Fruit fly (Drosophila melanogaster) whole organism, embryonic: Measurements from ENCODE around the gene Tg.
A peak's percentile ranks its signal among the peaks of the same experiment; 100 is the strongest.

Experiments used
- Atf6 ChIP-seq: fragments of 200-800 bp; sonication (Bioruptor generic); IDR thresholded peaks from 2 replicates; pipeline ENCODE4 v1.3.6; 2022; ENCODE audit warnings: missing biosample characterization, missing genetic modification characterization
- Blimp-1 ChIP-seq: fragments of 200-800 bp; sonication (Bioruptor generic); optimal IDR thresholded peaks from 3 replicates; lab custom pipeline; 2018; ENCODE audit warnings: missing biosample characterization, missing genetic modification characterization, mild to moderate bottlenecking, moderate library complexity, missing genetic modification reagents
- CG11085 ChIP-seq: fragments of 200-800 bp; sonication (Bioruptor generic); IDR thresholded peaks from 2 replicates; pipeline ENCODE4 v1.3.6; 2022; ENCODE audit warnings: missing biosample characterization, missing genetic modification characterization
- CG11398 ChIP-seq: fragments of 200-800 bp; sonication (Bioruptor generic); optimal IDR thresholded peaks from 2 replicates; lab custom pipeline; 2016; ENCODE audit warnings: missing biosample characterization, missing genetic modification characterization
- CG13894 ChIP-seq: fragments of 200-800 bp; sonication (Bioruptor generic); optimal IDR thresholded peaks from 3 replicates; lab custom pipeline; 2018; ENCODE audit warnings: missing biosample characterization, mild to moderate bottlenecking, missing genetic modification characterization, moderate library complexity
- CG14441 ChIP-seq: fragments of 200-800 bp; sonication (Bioruptor generic); IDR thresholded peaks from 2 replicates; pipeline ENCODE4 v1.3.6; 2022; ENCODE audit warnings: missing biosample characterization, missing genetic modification characterization
- CG15514 ChIP-seq: fragments of 200-800 bp; sonication (Bioruptor generic); optimal IDR thresholded peaks from 3 replicates; lab custom pipeline; 2017; ENCODE audit warnings: missing biosample characterization, missing genetic modification characterization, mild to moderate bottlenecking, moderate library complexity, missing genetic modification reagents
- CG15696 ChIP-seq: fragments of 200-800 bp; sonication (Bioruptor generic); optimal IDR thresholded peaks from 2 replicates; lab custom pipeline; 2019; ENCODE audit warnings: missing biosample characterization, mild to moderate bottlenecking, missing genetic modification characterization, moderate library complexity
- CG17385 ChIP-seq: fragments of 200-800 bp; sonication (Bioruptor generic); optimal IDR thresholded peaks from 3 replicates; lab custom pipeline; 2018; ENCODE audit warnings: missing biosample characterization, mild to moderate bottlenecking, missing genetic modification characterization
- CG17802 ChIP-seq: fragments of 200-800 bp; sonication (Bioruptor generic); optimal IDR thresholded peaks from 2 replicates; lab custom pipeline; 2018; ENCODE audit warnings: missing biosample characterization, mild to moderate bottlenecking, missing genetic modification characterization, moderate library complexity
- CG1792 ChIP-seq: fragments of 200-800 bp; sonication (Bioruptor generic); optimal IDR thresholded peaks from 2 replicates; lab custom pipeline; 2016; ENCODE audit warnings: missing biosample characterization, missing genetic modification characterization
- CG18599 ChIP-seq: fragments of 200-800 bp; sonication (Bioruptor generic); optimal IDR thresholded peaks from 3 replicates; lab custom pipeline; 2017; ENCODE audit warnings: missing biosample characterization, missing genetic modification characterization, mild to moderate bottlenecking, moderate library complexity, missing genetic modification reagents
- CG2120 ChIP-seq: fragments of 200-800 bp; sonication (Bioruptor generic); optimal IDR thresholded peaks from 3 replicates; lab custom pipeline; 2016; ENCODE audit warnings: missing biosample characterization, missing genetic modification characterization
- CG2202 ChIP-seq: fragments of 200-800 bp; sonication (Bioruptor generic); optimal IDR thresholded peaks from 2 replicates; lab custom pipeline; 2018; ENCODE audit warnings: missing biosample characterization, mild to moderate bottlenecking, missing genetic modification characterization
- CG2678 ChIP-seq: fragments of 200-800 bp; sonication (Bioruptor generic); optimal IDR thresholded peaks from 3 replicates; lab custom pipeline; 2019; ENCODE audit warnings: missing biosample characterization, mild to moderate bottlenecking, missing genetic modification characterization, moderate library complexity
- CG3065 ChIP-seq: fragments of 200-800 bp; sonication (Bioruptor generic); optimal IDR thresholded peaks from 2 replicates; lab custom pipeline; 2016; ENCODE audit warnings: missing biosample characterization, missing genetic modification characterization
- CG32772 ChIP-seq: fragments of 200-800 bp; sonication (Bioruptor generic); IDR thresholded peaks from 2 replicates; pipeline ENCODE4 v1.3.6; 2022; ENCODE audit warnings: missing biosample characterization, missing genetic modification characterization
- CG33557 ChIP-seq: fragments of 200-800 bp; sonication (Bioruptor generic); optimal IDR thresholded peaks from 2 replicates; lab custom pipeline; 2019; ENCODE audit warnings: missing biosample characterization, mild to moderate bottlenecking, missing genetic modification characterization, moderate library complexity
- CG34224 ChIP-seq: fragments of 200-800 bp; sonication (Bioruptor generic); IDR thresholded peaks from 3 replicates; pipeline ENCODE4 v1.3.6; 2022; ENCODE audit warnings: missing biosample characterization, missing genetic modification characterization; ENCODE audit not compliant: partially characterized antibody
- CG4360 ChIP-seq: fragments of 200-800 bp; sonication (Bioruptor generic); IDR thresholded peaks from 2 replicates; pipeline ENCODE4 v1.3.6; 2022; ENCODE audit warnings: missing biosample characterization, missing genetic modification characterization
- CG4854 ChIP-seq: fragments of 200-800 bp; sonication (Bioruptor generic); optimal IDR thresholded peaks from 2 replicates; lab custom pipeline; 2016; ENCODE audit warnings: missing biosample characterization, missing genetic modification characterization, inconsistent platforms
- CG5953 ChIP-seq: fragments of 200-800 bp; sonication (Bioruptor generic); IDR thresholded peaks from 2 replicates; pipeline ENCODE4 v1.3.6; 2022; ENCODE audit warnings: missing biosample characterization, missing genetic modification characterization
- CG6175 ChIP-seq: fragments of 200-800 bp; sonication (Bioruptor generic); IDR thresholded peaks from 3 replicates; pipeline ENCODE4 v1.3.6; 2022; ENCODE audit warnings: missing biosample characterization, missing genetic modification characterization
- CG6791 ChIP-seq: fragments of 200-800 bp; sonication (Bioruptor generic); IDR thresholded peaks from 3 replicates; pipeline ENCODE4 v1.3.6; 2022; ENCODE audit warnings: missing biosample characterization, missing genetic modification characterization; ENCODE audit not compliant: partially characterized antibody
- CG6813 ChIP-seq: fragments of 200-800 bp; sonication (Bioruptor generic); optimal IDR thresholded peaks from 2 replicates; lab custom pipeline; 2017; ENCODE audit warnings: missing biosample characterization, missing genetic modification characterization, mild to moderate bottlenecking, moderate library complexity, missing genetic modification reagents
- CG7839 ChIP-seq: fragments of 200-800 bp; sonication (Bioruptor generic); optimal IDR thresholded peaks from 3 replicates; lab custom pipeline; 2018; ENCODE audit warnings: missing biosample characterization, mild to moderate bottlenecking, missing genetic modification characterization, moderate library complexity
- Doc3 ChIP-seq: fragments of 200-800 bp; sonication (Bioruptor generic); IDR thresholded peaks from 3 replicates; pipeline ENCODE4 v1.3.6; 2022; ENCODE audit warnings: missing biosample characterization, missing genetic modification characterization; ENCODE audit not compliant: partially characterized antibody
- Hand ChIP-seq: fragments of 200-800 bp; sonication (Bioruptor generic); optimal IDR thresholded peaks from 2 replicates; lab custom pipeline; 2017; ENCODE audit warnings: mild to moderate bottlenecking, missing biosample characterization, missing genetic modification reagents, missing genetic modification characterization
- Lim3 ChIP-seq: fragments of 200-800 bp; sonication (Bioruptor generic); IDR thresholded peaks from 2 replicates; pipeline ENCODE4 v1.3.6; 2022; ENCODE audit warnings: missing biosample characterization, missing genetic modification characterization
- MBD-R2 ChIP-seq: fragments of 200-800 bp; sonication (Bioruptor generic); IDR thresholded peaks from 2 replicates; pipeline ENCODE4 v1.3.6; 2022; ENCODE audit warnings: missing biosample characterization, missing genetic modification characterization
- Med ChIP-seq: fragments of 200-800 bp; sonication (Bioruptor generic); peaks from one replicate; lab custom pipeline; 2016; ENCODE audit warnings: missing biosample characterization, missing genetic modification characterization, mild to moderate bottlenecking, inconsistent platforms, moderate library complexity
- NC2β ChIP-seq: fragments of 200-800 bp; sonication (Bioruptor generic); optimal IDR thresholded peaks from 2 replicates; lab custom pipeline; 2016; ENCODE audit warnings: missing biosample characterization, missing genetic modification characterization
- Ptx1 ChIP-seq: fragments of 200-800 bp; sonication (Bioruptor generic); IDR thresholded peaks from 2 replicates; pipeline ENCODE4 v1.3.6; 2022; ENCODE audit warnings: missing biosample characterization, missing genetic modification characterization
- YL-1 ChIP-seq: fragments of 200-800 bp; sonication (Bioruptor generic); optimal IDR thresholded peaks from 3 replicates; lab custom pipeline; 2017; ENCODE audit warnings: missing biosample characterization, mild to moderate bottlenecking, missing genetic modification characterization
- ab ChIP-seq: fragments of 200-800 bp; sonication (Bioruptor generic); optimal IDR thresholded peaks from 2 replicates; lab custom pipeline; 2016; ENCODE audit warnings: missing biosample characterization, missing genetic modification characterization
- aop ChIP-seq: fragments of 200-800 bp; sonication (Bioruptor generic); IDR thresholded peaks from 2 replicates; pipeline ENCODE4 v1.3.6; 2022; ENCODE audit warnings: missing biosample characterization, missing genetic modification characterization
- danr ChIP-seq: fragments of 200-800 bp; sonication (Bioruptor generic); IDR thresholded peaks from 2 replicates; pipeline ENCODE4 v1.3.6; 2022; ENCODE audit warnings: missing biosample characterization, missing genetic modification characterization
- ems ChIP-seq: fragments of 200-800 bp; sonication (Bioruptor generic); optimal IDR thresholded peaks from 3 replicates; lab custom pipeline; 2016; ENCODE audit warnings: missing biosample characterization, missing genetic modification characterization
- gem ChIP-seq: fragments of 200-800 bp; sonication (Bioruptor generic); optimal IDR thresholded peaks from 2 replicates; lab custom pipeline; 2019; ENCODE audit warnings: missing biosample characterization, mild to moderate bottlenecking, missing genetic modification characterization, moderate library complexity
- gsb ChIP-seq: fragments of 200-800 bp; sonication (Bioruptor generic); IDR thresholded peaks from 2 replicates; pipeline ENCODE4 v1.3.6; 2022; ENCODE audit warnings: missing biosample characterization, missing genetic modification characterization
- jumu ChIP-seq: fragments of 200-800 bp; sonication (Bioruptor generic); optimal IDR thresholded peaks from 3 replicates; lab custom pipeline; 2016; ENCODE audit warnings: missing biosample characterization, missing genetic modification characterization
- mirr ChIP-seq: fragments of 200-800 bp; sonication (Bioruptor generic); optimal IDR thresholded peaks from 3 replicates; lab custom pipeline; 2018; ENCODE audit warnings: missing biosample characterization, mild to moderate bottlenecking, missing genetic modification characterization
- nau ChIP-seq: fragments of 200-800 bp; sonication (Bioruptor generic); optimal IDR thresholded peaks from 3 replicates; lab custom pipeline; 2017; ENCODE audit warnings: missing biosample characterization, mild to moderate bottlenecking, missing genetic modification characterization, missing genetic modification reagents
- nmo ChIP-seq: fragments of 200-800 bp; sonication (Bioruptor generic); optimal IDR thresholded peaks from 2 replicates; lab custom pipeline; 2018; ENCODE audit warnings: missing biosample characterization, mild to moderate bottlenecking, missing genetic modification characterization, moderate library complexity
- p53 ChIP-seq: fragments of 200-800 bp; sonication (Bioruptor generic); optimal IDR thresholded peaks from 2 replicates; lab custom pipeline; 2016; ENCODE audit warnings: missing biosample characterization, missing genetic modification characterization
- pan ChIP-seq, 4 experiments: fragments of >200 bp in 3 of 4; fragments of 200-800 bp in 1 of 4; sonication (Bioruptor generic) in 1 of 4; optimal IDR thresholded peaks in 3 of 4; IDR thresholded peaks in 1 of 4; 2 replicates each; pipeline versions ENCODE4 v1.3.6 to Lab custom; 2017 to 2022; ENCODE audit warnings: missing biosample characterization in 2 of 4, missing genetic modification characterization in 2 of 4, mixed read lengths in 1 of 4
- slbo ChIP-seq: fragments of 200-800 bp; sonication (Bioruptor generic); IDR thresholded peaks from 2 replicates; pipeline ENCODE4 v1.3.6; 2022; ENCODE audit warnings: missing biosample characterization, missing genetic modification characterization
- twi ChIP-seq: fragments of 200-800 bp; optimal IDR thresholded peaks from 2 replicates; lab custom pipeline; 2019; ENCODE audit warnings: missing biosample characterization, mild to moderate bottlenecking, missing genetic modification characterization, moderate library complexity
- unc-4 ChIP-seq: fragments of 200-800 bp; sonication (Bioruptor generic); IDR thresholded peaks from 2 replicates; pipeline ENCODE4 v1.3.6; 2022; ENCODE audit warnings: missing biosample characterization, missing genetic modification characterization; ENCODE audit not compliant: partially characterized antibody
- usp ChIP-seq: fragments of >200 bp; optimal IDR thresholded peaks from 2 replicates; lab custom pipeline; 2017; ENCODE audit warnings: missing biosample characterization, missing genetic modification characterization
- zfh1 ChIP-seq: fragments of 200-800 bp; sonication (Bioruptor generic); IDR thresholded peaks from 3 replicates; pipeline ENCODE4 v1.3.6; 2022; ENCODE audit warnings: missing biosample characterization, missing genetic modification characterization

The Tg gene

DNA sequence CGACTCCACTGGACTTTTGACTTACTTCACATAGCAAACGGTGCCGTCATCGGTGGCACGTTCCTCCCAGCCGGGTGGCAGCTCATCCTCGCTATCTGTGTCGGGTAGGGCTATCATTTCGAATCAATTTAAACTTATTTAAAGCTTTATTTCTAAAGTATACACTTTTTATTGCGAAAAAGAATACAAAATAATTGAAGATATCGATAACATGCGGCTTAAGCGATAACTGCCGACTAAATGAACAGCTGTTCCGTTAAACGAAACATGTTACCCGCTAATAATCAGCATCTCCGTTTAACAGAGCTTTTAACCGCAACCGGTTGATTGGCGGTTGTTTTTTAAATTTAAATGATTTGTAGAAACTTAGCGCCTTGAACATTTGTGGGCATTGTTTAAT lies 7.1 kb upstream of the Tg start, which contains the start of gene Wwox (continued):
- TF ChIP-seq CG6791 (GFP tag; lab: Robert Waterston, UW) (peak; percentile 39; the same call in 2 of the 3 replicates), zfh1 (GFP tag; lab: Robert Waterston, UW) (no peak), Hand (GFP tag; lab: Kevin White, UChicago) (no peak), mirr (GFP tag; lab: Kevin White, UChicago) (no peak), Lim3 (GFP tag; lab: Robert Waterston, UW) (no peak), CG5953 (GFP tag; lab: Robert Waterston, UW) (no peak), Ptx1 (GFP tag; lab: Robert Waterston, UW) (no peak), gsb (GFP tag; lab: Robert Waterston, UW) (no peak), CG15696 (tag; lab: Kevin White, UChicago) (no peak), CG1792 (no peak), YL-1 (GFP tag; lab: Kevin White, UChicago) (no peak), jumu (GFP tag; lab: Kevin White, UChicago) (no peak), CG17385 (no peak), CG13894 (tag; lab: Kevin White, UChicago) (no peak), unc-4 (GFP tag; lab: Robert Waterston, UW) (peak; percentile 69), CG6175 (GFP tag; lab: Robert Waterston, UW) (no peak), CG14441 (GFP tag; lab: Robert Waterston, UW) (no peak), CG11085 (GFP tag; lab: Robert Waterston, UW) (no peak), CG17802 (no peak), CG2202 (tag; lab: Kevin White, UChicago) (no peak), twi (tag; lab: Kevin White, UChicago) (no peak), NC2β (GFP tag; lab: Kevin White, UChicago) (no peak), aop (GFP tag; lab: Robert Waterston, UW) (no peak), CG34224 (GFP tag; lab: Robert Waterston, UW) (peak; percentile 83), CG3065 (GFP tag; lab: Kevin White, UChicago) (no peak), ab (GFP tag; lab: Kevin White, UChicago) (no peak), CG32772 (GFP tag; lab: Robert Waterston, UW) (no peak), ems (no peak), MBD-R2 (GFP tag; lab: Robert Waterston, UW) (peak; percentile 20; the same call in 1 of the 2 replicates)

DNA sequence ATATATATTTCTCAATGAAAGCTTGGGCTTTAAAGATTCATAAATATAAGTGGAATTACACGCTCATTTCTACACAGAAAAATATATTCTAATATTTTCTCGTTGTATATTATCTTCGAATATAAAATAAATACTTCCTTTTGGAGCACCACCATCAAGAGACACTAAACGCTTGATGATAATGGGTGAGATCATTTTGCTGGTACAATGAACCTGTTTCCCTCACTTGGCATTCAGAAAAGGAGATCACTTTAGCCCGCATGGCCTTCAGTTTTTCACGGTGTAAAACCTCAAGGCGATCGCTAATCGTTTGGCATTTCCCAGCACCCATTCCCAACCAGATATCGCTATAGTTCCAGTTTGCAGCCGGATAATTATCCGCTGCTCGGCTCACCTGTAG lies 5.2 kb upstream of the Tg start:
- no peak for TF ChIP-seq CG15514
- TF ChIP-seq CG11398 (GFP tag; lab: Kevin White, UChicago): no peak
- TF ChIP-seq slbo: peak; percentile 27; the same call in 1 of the 2 replicates
- no peak for TF ChIP-seq danr
- TF ChIP-seq CG18599 (GFP tag; lab: Kevin White, UChicago): peak; percentile 21
- peak; percentile 11 for TF ChIP-seq CG7839 (tag; lab: Kevin White, UChicago)
- no peak for TF ChIP-seq p53 (GFP tag; lab: Kevin White, UChicago)
- no peak for TF ChIP-seq pan (optimal IDR thresholded peaks at IDR 0.05; lab: Kevin White, UChicago)
- peak in 1 of 2 experiments; percentile 12 for TF ChIP-seq pan (GFP tag; optimal IDR thresholded peaks at IDR 0.05 in 1 of 2, IDR thresholded peaks at IDR 0.05 in 1 of 2)
- no peak for TF ChIP-seq CG4854 (GFP tag; lab: Kevin White, UChicago)
- TF ChIP-seq Doc3 (GFP tag; lab: Robert Waterston, UW): no peak
- TF ChIP-seq nau (GFP tag; lab: Kevin White, UChicago): no peak
- TF ChIP-seq Atf6: 0 out of 2 replicates have a peak, but pooled peaks have one; percentile 8
- no peak for TF ChIP-seq CG4360 (GFP tag; lab: Robert Waterston, UW)
- peak; percentile 20 for TF ChIP-seq CG2678
- peak; percentile 46 for TF ChIP-seq Med
- TF ChIP-seq nmo (GFP tag; lab: Kevin White, UChicago): no peak
- no peak for TF ChIP-seq CG33557 (GFP tag; lab: Kevin White, UChicago)
- no peak for TF ChIP-seq usp
- peak; percentile 14 for TF ChIP-seq CG2120 (GFP tag; lab: Kevin White, UChicago)
- TF ChIP-seq Blimp-1 (GFP tag; lab: Kevin White, UChicago): no peak
- peak; percentile 16 for TF ChIP-seq gem (tag; lab: Kevin White, UChicago)
- TF ChIP-seq CG6813 (GFP tag; lab: Kevin White, UChicago): no peak
